Worm (Caenorhabditis elegans) whole organism, midembryonic: ENCODE data around the gene hlh-11.

Source experiments
- T22C8.4 ChIP-seq: fragments of 200-800 bp; sonication (Bioruptor generic); IDR thresholded peaks from 2 replicates; pipeline ENCODE4 v1.3.6; 2022; ENCODE audit warnings: missing genetic modification characterization, missing compliant biosample characterization
- cog-1 ChIP-seq: sonication (generic microtip); optimal IDR thresholded peaks from 2 replicates; lab custom pipeline; 2016; ENCODE audit warnings: missing genetic modification characterization, missing compliant biosample characterization
- flt-1 ChIP-seq: fragments of 200-800 bp; sonication (Bioruptor generic); IDR thresholded peaks from 2 replicates; pipeline ENCODE4 v1.3.6; 2022; ENCODE audit warnings: missing genetic modification characterization, missing compliant biosample characterization
- klf-2 ChIP-seq: fragments of 200-800 bp; sonication (Bioruptor generic); conservative IDR thresholded peaks from 2 replicates; pipeline ENCODE4 v1.3.6; 2022; ENCODE audit warnings: missing genetic modification reagents, missing genetic modification characterization, missing compliant biosample characterization
- med-1 ChIP-seq: sonication (generic microtip); optimal IDR thresholded peaks from 2 replicates; lab custom pipeline; 2017; ENCODE audit warnings: missing genetic modification characterization, mild to moderate bottlenecking, missing compliant biosample characterization, antibody characterized with exemption, missing genetic modification reagents; ENCODE audit not compliant: insufficient read depth
- ref-1 ChIP-seq: fragments of 200-800 bp; sonication (Bioruptor generic); conservative IDR thresholded peaks from 2 replicates; pipeline ENCODE4 v1.3.6; 2022; ENCODE audit warnings: missing genetic modification reagents, missing genetic modification characterization, missing compliant biosample characterization
- ztf-29 ChIP-seq: fragments of 200-800 bp; sonication (Bioruptor generic); IDR thresholded peaks from 2 replicates; pipeline ENCODE4 v1.3.6; 2022; ENCODE audit warnings: missing genetic modification reagents, missing genetic modification characterization, missing compliant biosample characterization

DNA sequence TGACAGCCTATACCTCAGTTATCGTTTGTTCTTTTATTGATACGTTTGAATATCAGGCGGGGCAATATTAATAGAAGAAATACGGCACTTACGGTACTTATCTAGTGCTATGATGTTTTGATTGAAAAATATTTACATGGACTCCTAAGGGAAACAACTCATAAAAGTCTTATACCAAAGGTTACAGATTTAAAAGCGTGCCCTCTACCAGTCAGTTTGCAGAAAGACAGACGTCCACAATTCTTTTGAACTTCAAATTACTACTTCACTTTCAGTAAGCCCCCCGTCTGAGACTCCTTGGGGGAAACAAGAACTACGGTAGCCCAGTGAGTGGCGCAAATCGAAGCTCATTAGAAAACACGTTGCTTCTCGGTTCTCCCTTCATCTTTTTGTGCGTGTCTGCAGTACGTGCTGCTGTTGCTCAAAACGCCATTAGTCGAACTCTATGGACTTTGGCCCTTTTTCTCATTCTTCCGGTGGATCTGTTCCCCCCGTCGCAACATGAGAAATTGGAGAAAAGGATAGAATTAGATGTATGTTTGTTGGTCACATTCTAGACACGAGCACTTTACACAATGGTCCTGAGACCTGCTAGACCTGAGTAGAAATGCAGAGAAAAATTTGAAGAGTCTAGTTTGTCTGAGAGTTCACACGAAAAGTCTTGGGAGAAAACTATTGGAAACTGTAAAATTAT, 42.9 kb downstream of the hlh-11 start:
- TF ChIP-seq flt-1 (GFP tag; lab: Robert Waterston, UW) (no peak), cog-1 (tag; lab: Kevin White, UChicago) (no peak), ref-1 (no peak), T22C8.4 (GFP tag; lab: Robert Waterston, UW) (no peak), klf-2 (GFP tag; lab: Robert Waterston, UW) (no peak), med-1 (GFP tag; lab: Kevin White, UChicago) (no peak), ztf-29 (GFP tag; lab: Robert Waterston, UW) (no peak)
